Worm (Caenorhabditis elegans) whole organism, mixed stage, embryonic: ENCODE measurements around the gene D1086.8.
"Not testable (repeated sequence)": the region's sequence is repeated elsewhere in the genome, so short reads cannot be mapped to it uniquely, and the experiment has no call there.

Source experiments
- M03D4.4 ChIP-seq: sonication (generic microtip); optimal IDR thresholded peaks from 2 replicates; lab custom pipeline; 2017; ENCODE audit warnings: mild to moderate bottlenecking, missing genetic modification characterization, missing compliant biosample characterization
- ceh-39 ChIP-seq: fragments of 150-350 bp; optimal IDR thresholded peaks from 2 replicates; lab custom pipeline; 2014; ENCODE audit warnings: missing biosample characterization, missing genetic modification characterization
- ceh-43 ChIP-seq: fragments of 200-800 bp; sonication (Bioruptor generic); optimal IDR thresholded peaks from 2 replicates; lab custom pipeline; 2018; ENCODE audit warnings: mild to moderate bottlenecking, missing genetic modification characterization, moderate library complexity, missing compliant biosample characterization
- ceh-83 ChIP-seq: fragments of 200-800 bp; sonication (Bioruptor generic); optimal IDR thresholded peaks from 2 replicates; lab custom pipeline; 2018; ENCODE audit warnings: mild to moderate bottlenecking, missing genetic modification characterization, missing compliant biosample characterization
- ces-1 ChIP-seq: fragments of 150-350 bp; optimal IDR thresholded peaks from 2 replicates; lab custom pipeline; 2014; ENCODE audit warnings: missing biosample characterization, missing genetic modification reagents, missing genetic modification characterization
- cnd-1 ChIP-seq: fragments of 200-800 bp; sonication (Bioruptor generic); optimal IDR thresholded peaks from 2 replicates; lab custom pipeline; 2018; ENCODE audit warnings: mild to moderate bottlenecking, missing genetic modification characterization, missing compliant biosample characterization
- drap-1 ChIP-seq: fragments of 200-800 bp; sonication (Bioruptor generic); optimal IDR thresholded peaks from 3 replicates; lab custom pipeline; 2018; ENCODE audit warnings: mild to moderate bottlenecking, missing genetic modification characterization, missing compliant biosample characterization
- elt-1 ChIP-seq: sonication (generic microtip); optimal IDR thresholded peaks from 2 replicates; lab custom pipeline; 2017; ENCODE audit warnings: missing genetic modification characterization, mild to moderate bottlenecking, missing compliant biosample characterization, antibody characterized with exemption, moderate library complexity, borderline replicate concordance; ENCODE audit not compliant: insufficient read depth
- elt-3 ChIP-seq: fragments of 150-350 bp; optimal IDR thresholded peaks from 2 replicates; lab custom pipeline; 2014; ENCODE audit warnings: missing biosample characterization, missing genetic modification characterization
- ham-2 ChIP-seq: fragments of 200-800 bp; sonication (Bioruptor generic); optimal IDR thresholded peaks from 2 replicates; lab custom pipeline; 2018; ENCODE audit warnings: mild to moderate bottlenecking, missing genetic modification characterization, missing compliant biosample characterization
- hlh-1 ChIP-seq: fragments of 150-350 bp; optimal IDR thresholded peaks from 2 replicates; lab custom pipeline; 2014; ENCODE audit warnings: missing biosample characterization, missing genetic modification reagents, missing genetic modification characterization
- lin-13 ChIP-seq: fragments of 150-350 bp; optimal IDR thresholded peaks from 2 replicates; lab custom pipeline; 2014; ENCODE audit warnings: missing biosample characterization, missing genetic modification characterization
- lin-32 ChIP-seq: fragments of 200-800 bp; sonication (Bioruptor generic); optimal IDR thresholded peaks from 2 replicates; lab custom pipeline; 2018; ENCODE audit warnings: mild to moderate bottlenecking, missing genetic modification characterization, missing compliant biosample characterization
- lsy-2 ChIP-seq: fragments of 150-350 bp; optimal IDR thresholded peaks from 2 replicates; lab custom pipeline; 2014; ENCODE audit warnings: missing biosample characterization, missing genetic modification characterization
- mab-5 ChIP-seq: fragments of 150-350 bp; optimal IDR thresholded peaks from 2 replicates; lab custom pipeline; 2014; ENCODE audit warnings: missing biosample characterization, missing genetic modification characterization
- mep-1 ChIP-seq: fragments of 150-350 bp; optimal IDR thresholded peaks from 2 replicates; lab custom pipeline; 2017; ENCODE audit warnings: missing biosample characterization, missing genetic modification reagents, missing genetic modification characterization, inconsistent platforms
- nhr-2 ChIP-seq: fragments of 150-350 bp; optimal IDR thresholded peaks from 2 replicates; lab custom pipeline; 2014; ENCODE audit warnings: missing biosample characterization, missing genetic modification characterization
- nhr-237 ChIP-seq: fragments of 150-350 bp; optimal IDR thresholded peaks from 2 replicates; lab custom pipeline; 2014; ENCODE audit warnings: missing biosample characterization, missing genetic modification characterization
- nhr-76 ChIP-seq: sonication (generic microtip); optimal IDR thresholded peaks from 2 replicates; lab custom pipeline; 2017; ENCODE audit warnings: missing biosample characterization, missing genetic modification characterization
- pha-4 ChIP-seq: fragments of 150-350 bp; optimal IDR thresholded peaks from 2 replicates; lab custom pipeline; 2018; ENCODE audit warnings: missing biosample characterization, missing genetic modification reagents, missing genetic modification characterization
- sem-2 ChIP-seq: fragments of 200-800 bp; sonication (Bioruptor generic); optimal IDR thresholded peaks from 2 replicates; lab custom pipeline; 2018; ENCODE audit warnings: mild to moderate bottlenecking, missing genetic modification characterization, missing compliant biosample characterization
- snpc-4 ChIP-seq: fragments of 150-350 bp; optimal IDR thresholded peaks from 2 replicates; lab custom pipeline; 2014; ENCODE audit warnings: missing biosample characterization, missing genetic modification characterization
- sptf-1 ChIP-seq: sonication (generic microtip); optimal IDR thresholded peaks from 2 replicates; lab custom pipeline; 2017; ENCODE audit warnings: mild to moderate bottlenecking, missing genetic modification characterization, moderate library complexity, missing compliant biosample characterization
- tbx-8 ChIP-seq: fragments of 200-800 bp; sonication (Bioruptor generic); optimal IDR thresholded peaks from 2 replicates; lab custom pipeline; 2018; ENCODE audit warnings: mild to moderate bottlenecking, missing genetic modification characterization, moderate library complexity, missing compliant biosample characterization
- unc-120 ChIP-seq: sonication (generic microtip); optimal IDR thresholded peaks from 2 replicates; lab custom pipeline; 2017; ENCODE audit warnings: missing genetic modification characterization, missing compliant biosample characterization; ENCODE audit not compliant: poor library complexity, severe bottlenecking
- unc-39 ChIP-seq: fragments of 150-350 bp; optimal IDR thresholded peaks from 2 replicates; lab custom pipeline; 2014; ENCODE audit warnings: missing biosample characterization, missing genetic modification characterization
- unc-62 ChIP-seq: fragments of 150-350 bp; optimal IDR thresholded peaks from 2 replicates; lab custom pipeline; 2014; ENCODE audit warnings: missing biosample characterization, missing genetic modification reagents, missing genetic modification characterization
- zip-8 ChIP-seq: fragments of 150-350 bp; optimal IDR thresholded peaks from 2 replicates; lab custom pipeline; 2014; ENCODE audit warnings: missing biosample characterization, missing genetic modification characterization
- ztf-11 ChIP-seq: fragments of 150-350 bp; optimal IDR thresholded peaks from 2 replicates; lab custom pipeline; 2014; ENCODE audit warnings: missing biosample characterization, missing genetic modification characterization

The D1086.8 gene

DNA sequence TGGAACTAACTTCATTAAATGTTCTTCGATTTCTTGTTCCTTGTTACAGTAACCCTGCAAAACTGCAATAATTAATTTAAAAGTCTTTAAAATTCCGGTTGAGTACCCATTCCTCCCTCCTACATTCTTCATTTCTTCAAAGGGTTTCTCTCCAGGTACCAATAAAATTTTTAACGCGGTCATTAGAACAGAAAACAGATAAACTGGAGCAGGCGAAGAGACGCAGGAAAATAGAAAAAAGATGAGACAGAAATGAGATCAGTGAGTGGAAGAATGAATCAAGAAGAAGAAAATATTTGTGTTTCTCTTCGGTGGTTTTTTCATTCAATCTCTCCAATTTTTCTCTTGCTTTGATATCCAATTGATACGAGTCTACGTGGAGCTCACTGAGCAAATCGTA is at the start of gene D1086.8:
Gene D1086.8, plus strand, starts transcription at position 301 of the 400 bp plus-strand sequence.
- TF ChIP-seq ham-2 (GFP tag; lab: Kevin White, UChicago) (no peak), ceh-39 (no peak), elt-3 (tag; lab: Kevin White, UChicago) (no peak), ceh-43 (GFP tag; lab: Kevin White, UChicago) (no peak), ztf-11 (tag; lab: Kevin White, UChicago) (no peak), nhr-2 (no peak), tbx-8 (no peak), mab-5 (tag; lab: Kevin White, UChicago) (no peak), unc-120 (tag; lab: Kevin White, UChicago) (no peak), unc-39 (tag; lab: Kevin White, UChicago) (no peak), snpc-4 (no peak), lin-32 (GFP tag; lab: Kevin White, UChicago) (no peak)
- TF ChIP-seq, all 35 proteins: peak for 0

DNA sequence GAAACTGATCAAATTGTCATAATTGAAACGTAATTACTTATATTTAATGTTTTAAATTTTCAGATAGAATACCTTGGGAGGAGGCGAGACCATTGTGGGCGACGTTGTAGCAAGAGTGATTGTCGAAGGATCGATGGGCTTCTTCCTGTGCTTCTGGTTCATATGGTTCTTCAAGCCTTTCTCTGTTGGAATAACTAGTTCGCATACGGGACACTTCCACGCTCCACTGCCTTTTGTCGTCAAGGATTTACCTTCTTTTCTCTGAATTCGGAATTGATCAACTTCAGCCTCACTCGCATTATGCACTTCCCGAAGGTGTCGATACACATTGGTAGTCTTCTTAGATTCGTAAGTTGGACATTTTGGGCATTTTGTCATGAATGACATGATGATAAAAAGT is 44.6 kb upstream of the D1086.8 start, which contains the start of gene F58D12.1:
Gene F58D12.1, plus strand, starts transcription at position 301 of the 400 bp plus-strand sequence.
- TF ChIP-seq lsy-2 (tag; lab: Kevin White, UChicago); ceh-39; elt-1 (tag; lab: Kevin White, UChicago): not testable (repeated sequence)

DNA sequence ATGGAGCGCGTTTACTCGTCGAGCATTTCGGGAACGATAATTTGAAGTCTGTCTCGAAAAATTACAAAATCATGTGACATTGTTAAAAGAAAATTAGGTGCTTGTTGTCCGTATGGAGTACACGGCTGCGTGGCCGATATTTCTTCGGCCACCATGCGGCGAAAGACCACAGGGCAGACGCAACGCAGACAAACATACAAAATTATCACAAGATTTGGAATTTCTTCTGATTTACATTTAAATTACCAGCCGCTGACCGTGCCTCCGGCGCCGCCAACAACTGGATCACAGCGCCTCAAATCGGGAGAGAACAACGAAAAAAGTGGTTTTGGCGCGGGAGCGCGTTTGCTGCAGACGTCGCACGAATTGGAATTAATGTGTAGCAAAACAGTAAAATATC is 38.8 kb upstream of the D1086.8 start:
- TF ChIP-seq unc-120 (tag; lab: Kevin White, UChicago) (peak; percentile 11), sptf-1 (tag; lab: Kevin White, UChicago) (peak; percentile 49), lsy-2 (tag; lab: Kevin White, UChicago) (peak; percentile 26), ces-1 (GFP tag; lab: Kevin White, UChicago) (peak; percentile 65), lin-13 (tag; lab: Kevin White, UChicago) (peak; percentile 34), cnd-1 (tag; lab: Kevin White, UChicago) (peak; percentile 25), pha-4 (peak; percentile 51), nhr-237 (tag; lab: Kevin White, UChicago) (peak; percentile 38)

DNA sequence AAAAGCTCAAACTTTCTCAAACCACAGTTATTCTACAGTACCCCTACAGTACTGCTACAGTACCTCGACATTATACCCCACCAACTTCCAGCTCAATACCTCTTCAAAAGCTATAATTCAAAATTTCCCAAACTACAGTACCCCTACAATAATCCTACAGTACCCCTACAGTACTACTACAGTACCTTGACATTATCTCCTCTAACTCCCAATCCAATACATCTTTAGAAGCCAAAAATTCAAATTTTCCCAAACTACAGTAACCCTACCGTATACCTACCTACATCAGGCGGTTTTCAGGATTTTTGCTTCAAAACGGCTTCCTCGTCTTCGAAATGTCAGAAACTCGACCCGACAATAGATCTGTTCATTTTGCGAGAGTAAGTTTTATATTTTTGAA is 36.4 kb upstream of the D1086.8 start, which contains the start of gene F58D12.3:
Gene F58D12.3, plus strand, starts transcription at position 301 of the 400 bp plus-strand sequence.
- TF ChIP-seq M03D4.4 (tag; lab: Kevin White, UChicago) (no peak), ceh-39 (no peak), ztf-11 (tag; lab: Kevin White, UChicago) (no peak), ces-1 (GFP tag; lab: Kevin White, UChicago) (no peak), ham-2 (GFP tag; lab: Kevin White, UChicago) (no peak), elt-1 (tag; lab: Kevin White, UChicago) (no peak), mab-5 (tag; lab: Kevin White, UChicago) (no peak), sptf-1 (tag; lab: Kevin White, UChicago) (no peak), elt-3 (tag; lab: Kevin White, UChicago) (no peak), sem-2 (GFP tag; lab: Kevin White, UChicago) (no peak), snpc-4 (no peak), pha-4 (no peak)

DNA sequence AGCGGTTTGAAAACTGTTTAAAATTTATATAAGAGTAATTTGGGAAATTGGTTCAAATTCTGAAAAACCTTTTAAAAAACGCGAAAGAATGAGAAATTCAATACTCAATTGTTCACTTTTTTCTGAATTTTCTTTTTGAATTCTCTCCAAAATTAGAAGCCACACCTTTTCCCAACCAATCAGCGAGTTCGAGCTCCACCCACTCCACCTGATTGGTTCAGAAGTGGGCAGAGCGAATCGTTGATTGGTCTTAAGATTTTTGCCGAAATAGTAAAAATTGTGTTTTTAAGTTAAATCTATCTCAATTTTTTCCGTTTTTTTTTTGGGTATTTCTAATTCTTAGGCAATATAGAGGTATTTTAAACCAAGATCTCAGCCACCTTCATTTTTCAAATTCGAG is 29.9 kb upstream of the D1086.8 start:
- no peak for TF ChIP-seq lin-32 (GFP tag; lab: Kevin White, UChicago)
- TF ChIP-seq unc-62 (GFP tag; lab: Kevin White, UChicago) = no peak
- no peak for TF ChIP-seq elt-1 (tag; lab: Kevin White, UChicago)
- no peak for TF ChIP-seq cnd-1 (tag; lab: Kevin White, UChicago)
- no peak for TF ChIP-seq ceh-83 (GFP tag; lab: Kevin White, UChicago)
- TF ChIP-seq mep-1 = no peak
- no peak for TF ChIP-seq lsy-2 (tag; lab: Kevin White, UChicago)
- TF ChIP-seq sptf-1 (tag; lab: Kevin White, UChicago) = no peak
- no peak for TF ChIP-seq hlh-1 (tag; lab: Kevin White, UChicago)
- no peak for TF ChIP-seq M03D4.4 (tag; lab: Kevin White, UChicago)
- TF ChIP-seq zip-8 = no peak
- no peak for TF ChIP-seq pha-4
- no peak for TF ChIP-seq unc-120 (tag; lab: Kevin White, UChicago)
- no peak for TF ChIP-seq ham-2 (GFP tag; lab: Kevin White, UChicago)
- TF ChIP-seq lin-13 (tag; lab: Kevin White, UChicago) = no peak
- TF ChIP-seq ceh-39 = no peak

DNA sequence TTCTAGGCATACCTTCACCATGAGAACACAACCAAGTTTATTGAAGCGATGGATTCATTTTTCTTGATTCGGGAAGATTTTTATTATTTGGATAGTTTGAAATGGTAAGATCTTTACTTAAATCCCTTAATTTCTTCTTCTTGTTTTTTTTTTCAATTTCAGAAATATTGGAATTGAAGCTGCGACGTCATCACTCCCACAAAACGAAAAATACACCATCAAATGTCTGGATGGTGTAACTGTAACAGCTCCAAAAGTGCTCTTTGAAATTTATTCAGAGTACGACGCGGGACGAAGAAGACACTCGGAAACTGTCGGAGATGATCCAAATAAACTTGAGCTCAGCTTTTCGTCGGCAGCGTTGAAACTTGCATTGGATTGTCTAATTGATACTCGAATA is 29.5 kb upstream of the D1086.8 start, which contains the start of gene D1086.21:
Gene D1086.21, plus strand, starts transcription at position 301 of the 400 bp plus-strand sequence.
- TF ChIP-seq sptf-1 (tag; lab: Kevin White, UChicago) (no peak), drap-1 (no peak), elt-1 (tag; lab: Kevin White, UChicago) (no peak), sem-2 (GFP tag; lab: Kevin White, UChicago) (no peak), lsy-2 (tag; lab: Kevin White, UChicago) (no peak), cnd-1 (tag; lab: Kevin White, UChicago) (no peak), zip-8 (no peak), unc-62 (GFP tag; lab: Kevin White, UChicago) (no peak), pha-4 (no peak), nhr-76 (tag; lab: Kevin White, UChicago) (no peak)
- TF ChIP-seq, all 35 proteins: peak for 0
